Worm (Caenorhabditis elegans) whole organism, late embryonic: Measurements from ENCODE around the gene gba-4.

Experiments
- C38D4.7 ChIP-seq: fragments of 200-800 bp; sonication (Bioruptor generic); optimal IDR thresholded peaks from 2 replicates; lab custom pipeline; 2018; ENCODE audit warnings: mild to moderate bottlenecking, missing genetic modification characterization, moderate library complexity, missing compliant biosample characterization
- K02D7.2 ChIP-seq: sonication (generic microtip); optimal IDR thresholded peaks from 2 replicates; lab custom pipeline; 2017; ENCODE audit warnings: mild to moderate bottlenecking, missing genetic modification characterization, missing compliant biosample characterization
- K09A11.1 ChIP-seq: sonication (generic microtip); optimal IDR thresholded peaks from 2 replicates; lab custom pipeline; 2017; ENCODE audit warnings: antibody characterized with exemption, mild to moderate bottlenecking, missing genetic modification characterization, missing compliant biosample characterization; ENCODE audit not compliant: insufficient read depth
- ceh-14 ChIP-seq: sonication (generic microtip); optimal IDR thresholded peaks from 2 replicates; lab custom pipeline; 2016; ENCODE audit warnings: missing genotype, missing genetic modification characterization, missing compliant biosample characterization
- ceh-19 ChIP-seq: fragments of 200-800 bp; sonication (Bioruptor generic); optimal IDR thresholded peaks from 2 replicates; lab custom pipeline; 2018; ENCODE audit warnings: mild to moderate bottlenecking, missing genetic modification characterization, missing compliant biosample characterization
- ceh-2 ChIP-seq: sonication (generic microtip); optimal IDR thresholded peaks from 2 replicates; lab custom pipeline; 2016; ENCODE audit warnings: missing genotype, missing genetic modification characterization, missing compliant biosample characterization
- ceh-30 ChIP-seq: fragments of 150-350 bp; optimal IDR thresholded peaks from 2 replicates; lab custom pipeline; 2014; ENCODE audit warnings: missing biosample characterization, missing genetic modification characterization
- ceh-31 ChIP-seq: sonication (generic microtip); optimal IDR thresholded peaks from 2 replicates; lab custom pipeline; 2016; ENCODE audit warnings: missing genetic modification characterization, missing compliant biosample characterization
- ceh-34 ChIP-seq: sonication (generic microtip); optimal IDR thresholded peaks from 2 replicates; lab custom pipeline; 2016; ENCODE audit warnings: mild to moderate bottlenecking, missing genetic modification characterization, missing compliant biosample characterization
- ceh-45 ChIP-seq: fragments of 200-800 bp; sonication (Bioruptor generic); IDR thresholded peaks from 2 replicates; pipeline ENCODE4 v1.3.6; 2022; ENCODE audit warnings: missing genetic modification reagents, missing genetic modification characterization, missing compliant biosample characterization
- che-1 ChIP-seq: sonication (generic microtip); optimal IDR thresholded peaks from 2 replicates; lab custom pipeline; 2016; ENCODE audit warnings: mild to moderate bottlenecking, missing genetic modification characterization, missing compliant biosample characterization
- dmd-4 ChIP-seq: sonication (generic microtip); optimal IDR thresholded peaks from 2 replicates; lab custom pipeline; 2016; ENCODE audit warnings: borderline replicate concordance, missing genetic modification characterization, missing compliant biosample characterization
- dve-1 ChIP-seq: sonication (generic microtip); optimal IDR thresholded peaks from 2 replicates; lab custom pipeline; 2017; ENCODE audit warnings: antibody characterized with exemption, mild to moderate bottlenecking, missing genetic modification characterization, missing compliant biosample characterization
- elt-2 ChIP-seq: sonication (generic microtip); optimal IDR thresholded peaks from 2 replicates; lab custom pipeline; 2016; ENCODE audit warnings: missing genetic modification reagents, missing genetic modification characterization, missing compliant biosample characterization
- fax-1 ChIP-seq: sonication (generic microtip); optimal IDR thresholded peaks from 2 replicates; lab custom pipeline; 2016; ENCODE audit warnings: missing genotype, missing genetic modification characterization, missing compliant biosample characterization
- gmeb-2 ChIP-seq: sonication (generic microtip); optimal IDR thresholded peaks from 2 replicates; lab custom pipeline; 2016; ENCODE audit warnings: missing genetic modification characterization, inconsistent platforms, missing compliant biosample characterization
- hlh-15 ChIP-seq: sonication (generic microtip); optimal IDR thresholded peaks from 2 replicates; lab custom pipeline; 2016; ENCODE audit warnings: missing genetic modification characterization, missing compliant biosample characterization
- nfya-1 ChIP-seq: sonication (generic microtip); optimal IDR thresholded peaks from 2 replicates; lab custom pipeline; 2017; ENCODE audit warnings: missing genetic modification characterization, mild to moderate bottlenecking, missing compliant biosample characterization, antibody characterized with exemption, moderate library complexity
- nhr-11 ChIP-seq: fragments of 150-350 bp; optimal IDR thresholded peaks from 2 replicates; lab custom pipeline; 2014; ENCODE audit warnings: missing biosample characterization, missing genetic modification characterization
- nhr-232 ChIP-seq: sonication (generic microtip); optimal IDR thresholded peaks from 2 replicates; lab custom pipeline; 2016; ENCODE audit warnings: missing genetic modification characterization, missing compliant biosample characterization
- odd-2 ChIP-seq: sonication (generic microtip); optimal IDR thresholded peaks from 2 replicates; lab custom pipeline; 2017; ENCODE audit warnings: antibody characterized with exemption, mild to moderate bottlenecking, missing genetic modification characterization, missing compliant biosample characterization
- pag-3 ChIP-seq: sonication (generic microtip); optimal IDR thresholded peaks from 2 replicates; lab custom pipeline; 2016; ENCODE audit warnings: missing compliant biosample characterization, missing genetic modification characterization, borderline replicate concordance
- pat-9 ChIP-seq: fragments of 200-800 bp; sonication (Bioruptor generic); optimal IDR thresholded peaks from 2 replicates; lab custom pipeline; 2018; ENCODE audit warnings: mild to moderate bottlenecking, missing genetic modification characterization, moderate library complexity, missing compliant biosample characterization
- pha-2 ChIP-seq: sonication (generic microtip); optimal IDR thresholded peaks from 2 replicates; lab custom pipeline; 2017; ENCODE audit warnings: mild to moderate bottlenecking, missing genetic modification characterization, missing compliant biosample characterization
- pros-1 ChIP-seq: fragments of 150-350 bp; optimal IDR thresholded peaks from 2 replicates; lab custom pipeline; 2014; ENCODE audit warnings: missing biosample characterization, missing genetic modification reagents, missing genetic modification characterization
- ref-2 ChIP-seq: sonication (generic microtip); optimal IDR thresholded peaks from 2 replicates; lab custom pipeline; 2016; ENCODE audit warnings: missing genetic modification characterization, missing compliant biosample characterization
- sdc-2 ChIP-seq: sonication (generic microtip); optimal IDR thresholded peaks from 2 replicates; lab custom pipeline; 2016; ENCODE audit warnings: missing genotype, missing genetic modification characterization, missing compliant biosample characterization
- sox-2 ChIP-seq: fragments of 200-800 bp; sonication (Bioruptor generic); IDR thresholded peaks from 2 replicates; pipeline ENCODE4 v1.3.6; 2022; ENCODE audit warnings: missing genetic modification reagents, missing genetic modification characterization, missing compliant biosample characterization
- sox-4 ChIP-seq: sonication (generic microtip); optimal IDR thresholded peaks from 2 replicates; lab custom pipeline; 2017; ENCODE audit warnings: mild to moderate bottlenecking, missing genetic modification characterization, inconsistent platforms, missing compliant biosample characterization
- syd-9 ChIP-seq: sonication (generic microtip); optimal IDR thresholded peaks from 2 replicates; lab custom pipeline; 2016; ENCODE audit warnings: mild to moderate bottlenecking, missing genetic modification characterization, moderate library complexity, missing compliant biosample characterization
- tbx-2 ChIP-seq: sonication (generic microtip); optimal IDR thresholded peaks from 2 replicates; lab custom pipeline; 2016; ENCODE audit warnings: missing genetic modification characterization, missing compliant biosample characterization
- ttx-3 ChIP-seq: sonication (generic microtip); optimal IDR thresholded peaks from 2 replicates; lab custom pipeline; 2016; ENCODE audit warnings: missing genetic modification reagents, missing genetic modification characterization, missing compliant biosample characterization
- unc-3 ChIP-seq, 2 experiments: fragments of 200-800 bp in 1 of 2; sonication (Bioruptor generic) in 1 of 2; sonication (generic microtip) in 1 of 2; conservative IDR thresholded peaks in 1 of 2; optimal IDR thresholded peaks in 1 of 2; 2 replicates each; pipeline versions ENCODE4 v1.3.6 to Lab custom; 2016 to 2022; ENCODE audit warnings: missing compliant biosample characterization in 2 of 2, missing genetic modification characterization in 2 of 2, missing genetic modification reagents in 1 of 2
- unc-42 ChIP-seq: sonication (generic microtip); optimal IDR thresholded peaks from 2 replicates; lab custom pipeline; 2016; ENCODE audit warnings: missing genotype, missing genetic modification characterization, missing compliant biosample characterization
- unc-55 ChIP-seq: sonication (generic microtip); optimal IDR thresholded peaks from 2 replicates; lab custom pipeline; 2017; ENCODE audit warnings: missing biosample characterization, missing genetic modification reagents, missing genetic modification characterization
- unc-86 ChIP-seq: sonication (generic microtip); optimal IDR thresholded peaks from 2 replicates; lab custom pipeline; 2016; ENCODE audit warnings: missing genetic modification characterization, missing compliant biosample characterization
- zip-5 ChIP-seq: sonication (generic microtip); optimal IDR thresholded peaks from 2 replicates; lab custom pipeline; 2016; ENCODE audit warnings: missing genetic modification characterization, missing compliant biosample characterization
- ztf-16 ChIP-seq: sonication (generic microtip); optimal IDR thresholded peaks from 2 replicates; lab custom pipeline; 2017; ENCODE audit warnings: missing genetic modification characterization, missing compliant biosample characterization

Gene gba-4

DNA sequence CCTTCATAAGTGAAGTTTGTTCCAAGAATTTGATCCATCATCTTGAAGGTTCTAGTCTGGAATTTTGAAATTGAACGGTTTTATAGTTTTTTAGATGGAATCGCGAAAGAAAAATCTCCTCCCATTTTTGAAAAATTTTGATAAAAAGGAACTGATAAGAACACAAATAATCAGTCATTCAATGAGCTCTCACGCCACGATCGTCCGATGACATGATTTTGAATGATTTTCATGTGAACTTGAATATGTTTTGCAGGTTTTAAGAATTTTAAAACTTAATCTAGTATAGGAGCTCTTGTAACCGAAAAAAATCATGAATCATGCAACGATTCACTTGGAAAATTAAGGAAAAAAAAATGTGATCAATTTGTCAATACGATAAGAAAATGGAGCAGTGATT, 26.4 kb upstream of the gba-4 start, which contains the start of gene elo-5:
Gene elo-5, minus strand, starts transcription at position 56 of the 400 bp plus-strand sequence.
- TF ChIP-seq elt-2 = peak; percentile 39
- TF ChIP-seq nfya-1 (tag; lab: Kevin White, UChicago) = no peak
- no peak for TF ChIP-seq sdc-2 (tag; lab: Kevin White, UChicago)
- no peak for TF ChIP-seq pha-2 (tag; lab: Kevin White, UChicago)

DNA sequence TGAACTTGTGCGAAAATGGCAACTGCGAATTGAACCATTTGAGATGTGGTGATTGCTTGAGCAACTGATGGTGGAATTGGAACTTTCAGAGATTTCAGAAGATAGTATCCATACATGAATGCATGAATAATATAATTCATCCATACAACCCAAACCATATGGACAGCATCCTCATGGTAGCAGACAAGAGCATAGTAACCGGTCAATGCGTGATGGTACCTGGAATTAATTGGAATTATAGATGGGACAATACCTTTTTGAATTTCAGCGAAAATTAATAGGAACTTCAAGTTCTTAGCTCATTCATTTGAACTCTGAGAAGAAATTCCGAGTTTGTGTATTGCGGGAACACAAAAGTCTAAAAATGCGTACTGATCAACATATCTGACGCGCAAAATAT, 24.2 kb upstream of the gba-4 start:
- TF ChIP-seq ceh-34 (tag; lab: Kevin White, UChicago) (no peak), ceh-19 (GFP tag; lab: Kevin White, UChicago) (no peak), C38D4.7 (GFP tag; lab: Kevin White, UChicago) (no peak), K02D7.2 (tag; lab: Kevin White, UChicago) (no peak)
- TF ChIP-seq, all 69 proteins: peak for 0

DNA sequence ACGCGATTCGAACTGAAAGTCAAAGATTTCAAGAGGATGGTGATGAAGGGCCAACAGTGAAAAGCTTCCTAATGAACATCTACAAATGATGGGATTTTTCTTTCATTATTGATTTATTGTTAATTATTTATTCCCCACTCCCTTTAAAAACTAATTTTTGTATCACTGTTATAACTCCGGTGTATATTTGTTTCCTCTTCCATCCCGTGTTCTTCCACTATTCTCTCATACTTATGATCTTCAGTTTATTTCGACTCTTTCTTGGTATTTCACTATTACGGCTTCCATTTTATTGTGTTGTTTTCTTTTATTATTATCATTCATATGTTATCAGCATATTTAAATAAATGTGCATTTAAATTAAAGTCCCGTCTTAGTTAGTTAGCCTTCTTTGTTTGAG, 23.6 kb upstream of the gba-4 start:
- no peak for TF ChIP-seq pros-1
- TF ChIP-seq ceh-45 (GFP tag; lab: Robert Waterston, UW) = no peak
- TF ChIP-seq C38D4.7 (GFP tag; lab: Kevin White, UChicago) = no peak
- TF ChIP-seq dmd-4 (tag; lab: Kevin White, UChicago) = no peak
- no peak for TF ChIP-seq pag-3 (tag; lab: Kevin White, UChicago)
- no peak for TF ChIP-seq unc-55 (GFP tag; lab: Kevin White, UChicago)
- no peak for TF ChIP-seq nfya-1 (tag; lab: Kevin White, UChicago)
- no peak for TF ChIP-seq che-1
- TF ChIP-seq sox-2 = no peak
- TF ChIP-seq ceh-30 (tag; lab: Kevin White, UChicago) = no peak

DNA sequence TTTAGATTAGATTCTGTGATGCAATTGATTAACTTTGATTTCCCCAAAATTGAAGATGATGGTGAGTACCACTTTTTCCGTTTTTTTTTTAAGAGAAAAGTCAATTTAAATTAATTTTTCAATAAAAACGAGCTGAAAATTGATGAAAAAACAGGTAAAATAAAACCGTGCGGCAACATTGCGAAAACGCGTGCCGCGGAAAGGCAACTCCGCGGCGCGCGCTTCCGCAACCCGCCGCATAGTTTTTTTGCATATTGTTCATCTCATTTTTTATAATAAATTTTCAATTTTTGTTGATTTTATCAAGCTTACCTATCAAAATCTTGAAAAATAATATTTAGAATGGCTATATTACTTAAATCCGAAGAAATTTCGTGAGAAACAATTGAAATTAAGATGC, 20.2 kb upstream of the gba-4 start:
- peak; percentile 1 for TF ChIP-seq C38D4.7 (GFP tag; lab: Kevin White, UChicago)
- no peak for TF ChIP-seq unc-3 (GFP tag; conservative IDR thresholded peaks at IDR 0.05; lab: Robert Waterston, UW)
- peak; percentile 22 for TF ChIP-seq unc-3 (tag; optimal IDR thresholded peaks at IDR 0.05; lab: Kevin White, UChicago)
- peak; percentile 14 for TF ChIP-seq hlh-15 (tag; lab: Kevin White, UChicago)
- TF ChIP-seq pat-9 = peak; percentile 52
- peak; percentile 41 for TF ChIP-seq pha-2 (tag; lab: Kevin White, UChicago)
- no peak for TF ChIP-seq unc-42 (tag; lab: Kevin White, UChicago)
- TF ChIP-seq nfya-1 (tag; lab: Kevin White, UChicago) = peak; percentile 49
- peak; percentile 43 for TF ChIP-seq ceh-2 (tag; lab: Kevin White, UChicago)
- peak; percentile 52 for TF ChIP-seq zip-5
- peak; percentile 47 for TF ChIP-seq ceh-31 (tag; lab: Kevin White, UChicago)
- peak; percentile 18 for TF ChIP-seq nhr-232 (tag; lab: Kevin White, UChicago)
- peak; percentile 39 for TF ChIP-seq ceh-14 (tag; lab: Kevin White, UChicago)
- TF ChIP-seq K09A11.1 (tag; lab: Kevin White, UChicago) = peak; percentile 65
- peak; percentile 72 for TF ChIP-seq ttx-3
- no peak for TF ChIP-seq odd-2
- TF ChIP-seq elt-2 = peak; percentile 76
- TF ChIP-seq ztf-16 (tag; lab: Kevin White, UChicago) = peak; percentile 21
- peak; percentile 44 for TF ChIP-seq unc-86 (tag; lab: Kevin White, UChicago)
- TF ChIP-seq gmeb-2 = no peak
- TF ChIP-seq tbx-2 (tag; lab: Kevin White, UChicago) = peak; percentile 50
- TF ChIP-seq dve-1 = no peak
- peak; percentile 25 for TF ChIP-seq K02D7.2 (tag; lab: Kevin White, UChicago)
- TF ChIP-seq fax-1 = peak; percentile 33
- no peak for TF ChIP-seq syd-9 (tag; lab: Kevin White, UChicago)
- peak; percentile 20 for TF ChIP-seq ref-2 (tag; lab: Kevin White, UChicago)
- peak; percentile 71 for TF ChIP-seq ceh-34 (tag; lab: Kevin White, UChicago)
- TF ChIP-seq sox-4 (tag; lab: Kevin White, UChicago) = peak; percentile 44
- TF ChIP-seq nhr-11 = no peak
